Worm (Caenorhabditis elegans) whole organism, late embryonic: ENCODE data around the gene sre-41.

Experiments used
- C08G9.2 ChIP-seq: sonication (generic microtip); optimal IDR thresholded peaks from 2 replicates; lab custom pipeline; 2016; ENCODE audit warnings: mild to moderate bottlenecking, missing genetic modification characterization, moderate library complexity, missing compliant biosample characterization
- K02D7.2 ChIP-seq: sonication (generic microtip); optimal IDR thresholded peaks from 2 replicates; lab custom pipeline; 2017; ENCODE audit warnings: mild to moderate bottlenecking, missing genetic modification characterization, missing compliant biosample characterization
- T23F11.4 ChIP-seq: fragments of 200-800 bp; sonication (Bioruptor generic); optimal IDR thresholded peaks from 2 replicates; lab custom pipeline; 2018; ENCODE audit warnings: mild to moderate bottlenecking, missing genetic modification characterization, missing compliant biosample characterization
- ama-1 ChIP-seq: fragments of 150-350 bp; optimal IDR thresholded peaks from 2 replicates; lab custom pipeline; 2014
- ceh-14 ChIP-seq: sonication (generic microtip); optimal IDR thresholded peaks from 2 replicates; lab custom pipeline; 2016; ENCODE audit warnings: missing genotype, missing genetic modification characterization, missing compliant biosample characterization
- ceh-19 ChIP-seq: fragments of 200-800 bp; sonication (Bioruptor generic); optimal IDR thresholded peaks from 2 replicates; lab custom pipeline; 2018; ENCODE audit warnings: mild to moderate bottlenecking, missing genetic modification characterization, missing compliant biosample characterization
- ceh-2 ChIP-seq: sonication (generic microtip); optimal IDR thresholded peaks from 2 replicates; lab custom pipeline; 2016; ENCODE audit warnings: missing genotype, missing genetic modification characterization, missing compliant biosample characterization
- ceh-24 ChIP-seq: sonication (generic microtip); optimal IDR thresholded peaks from 2 replicates; lab custom pipeline; 2016; ENCODE audit warnings: mild to moderate bottlenecking, missing genetic modification characterization, missing compliant biosample characterization
- ceh-34 ChIP-seq: sonication (generic microtip); optimal IDR thresholded peaks from 2 replicates; lab custom pipeline; 2016; ENCODE audit warnings: mild to moderate bottlenecking, missing genetic modification characterization, missing compliant biosample characterization
- ceh-45 ChIP-seq: fragments of 200-800 bp; sonication (Bioruptor generic); IDR thresholded peaks from 2 replicates; pipeline ENCODE4 v1.3.6; 2022; ENCODE audit warnings: missing genetic modification reagents, missing genetic modification characterization, missing compliant biosample characterization
- ceh-48 ChIP-seq: sonication (generic microtip); optimal IDR thresholded peaks from 2 replicates; lab custom pipeline; 2016; ENCODE audit warnings: missing genetic modification characterization, inconsistent platforms, missing compliant biosample characterization
- ceh-6 ChIP-seq: fragments of 200-800 bp; sonication (Bioruptor generic); optimal IDR thresholded peaks from 2 replicates; lab custom pipeline; 2018; ENCODE audit warnings: mild to moderate bottlenecking, missing genetic modification characterization, missing compliant biosample characterization
- ceh-9 ChIP-seq: sonication (generic microtip); optimal IDR thresholded peaks from 2 replicates; lab custom pipeline; 2016; ENCODE audit warnings: mild to moderate bottlenecking, missing genetic modification characterization, inconsistent platforms, missing compliant biosample characterization
- dmd-4 ChIP-seq: sonication (generic microtip); optimal IDR thresholded peaks from 2 replicates; lab custom pipeline; 2016; ENCODE audit warnings: borderline replicate concordance, missing genetic modification characterization, missing compliant biosample characterization
- dve-1 ChIP-seq: sonication (generic microtip); optimal IDR thresholded peaks from 2 replicates; lab custom pipeline; 2017; ENCODE audit warnings: antibody characterized with exemption, mild to moderate bottlenecking, missing genetic modification characterization, missing compliant biosample characterization
- elt-4 ChIP-seq: sonication (generic microtip); optimal IDR thresholded peaks from 2 replicates; lab custom pipeline; 2016; ENCODE audit warnings: missing genetic modification characterization, missing compliant biosample characterization
- ets-4 ChIP-seq: sonication (generic microtip); optimal IDR thresholded peaks from 2 replicates; lab custom pipeline; 2016; ENCODE audit warnings: missing genetic modification characterization, missing compliant biosample characterization
- eyg-1 ChIP-seq: sonication (generic microtip); optimal IDR thresholded peaks from 2 replicates; lab custom pipeline; 2016; ENCODE audit warnings: missing genotype, missing genetic modification characterization, missing compliant biosample characterization
- fkh-6 ChIP-seq: sonication (generic microtip); optimal IDR thresholded peaks from 2 replicates; lab custom pipeline; 2016; ENCODE audit warnings: missing genetic modification characterization, missing compliant biosample characterization
- hlh-30 ChIP-seq: sonication (generic microtip); optimal IDR thresholded peaks from 2 replicates; lab custom pipeline; 2017; ENCODE audit warnings: antibody characterized with exemption, missing genetic modification characterization, missing compliant biosample characterization; ENCODE audit not compliant: insufficient read depth
- hlh-6 ChIP-seq: sonication (generic microtip); optimal IDR thresholded peaks from 2 replicates; lab custom pipeline; 2016; ENCODE audit warnings: missing genotype, missing genetic modification characterization, missing compliant biosample characterization
- lim-6 ChIP-seq: sonication (generic microtip); optimal IDR thresholded peaks from 2 replicates; lab custom pipeline; 2016; ENCODE audit warnings: missing genetic modification characterization, missing compliant biosample characterization
- madf-2 ChIP-seq: sonication (generic microtip); optimal IDR thresholded peaks from 2 replicates; lab custom pipeline; 2017; ENCODE audit warnings: missing genetic modification characterization, missing compliant biosample characterization
- nhr-11 ChIP-seq: fragments of 150-350 bp; optimal IDR thresholded peaks from 2 replicates; lab custom pipeline; 2014; ENCODE audit warnings: missing biosample characterization, missing genetic modification characterization
- nhr-232 ChIP-seq: sonication (generic microtip); optimal IDR thresholded peaks from 2 replicates; lab custom pipeline; 2016; ENCODE audit warnings: missing genetic modification characterization, missing compliant biosample characterization
- pat-9 ChIP-seq: fragments of 200-800 bp; sonication (Bioruptor generic); optimal IDR thresholded peaks from 2 replicates; lab custom pipeline; 2018; ENCODE audit warnings: mild to moderate bottlenecking, missing genetic modification characterization, moderate library complexity, missing compliant biosample characterization
- pax-1 ChIP-seq: fragments of 150-350 bp; optimal IDR thresholded peaks from 2 replicates; lab custom pipeline; 2014; ENCODE audit warnings: missing biosample characterization, missing genetic modification characterization
- pha-2 ChIP-seq: sonication (generic microtip); optimal IDR thresholded peaks from 2 replicates; lab custom pipeline; 2017; ENCODE audit warnings: mild to moderate bottlenecking, missing genetic modification characterization, missing compliant biosample characterization
- pha-4 ChIP-seq: fragments of 150-350 bp; optimal IDR thresholded peaks from 2 replicates; lab custom pipeline; 2018; ENCODE audit warnings: missing biosample characterization, missing genetic modification reagents, missing genetic modification characterization
- rnt-1 ChIP-seq: sonication (generic microtip); optimal IDR thresholded peaks from 2 replicates; lab custom pipeline; 2016; ENCODE audit warnings: missing genetic modification characterization, missing compliant biosample characterization
- sox-4 ChIP-seq: sonication (generic microtip); optimal IDR thresholded peaks from 2 replicates; lab custom pipeline; 2017; ENCODE audit warnings: mild to moderate bottlenecking, missing genetic modification characterization, inconsistent platforms, missing compliant biosample characterization
- syd-9 ChIP-seq: sonication (generic microtip); optimal IDR thresholded peaks from 2 replicates; lab custom pipeline; 2016; ENCODE audit warnings: mild to moderate bottlenecking, missing genetic modification characterization, moderate library complexity, missing compliant biosample characterization
- unc-3 ChIP-seq, 2 experiments: fragments of 200-800 bp in 1 of 2; sonication (Bioruptor generic) in 1 of 2; sonication (generic microtip) in 1 of 2; conservative IDR thresholded peaks in 1 of 2; optimal IDR thresholded peaks in 1 of 2; 2 replicates each; pipeline versions ENCODE4 v1.3.6 to Lab custom; 2016 to 2022; ENCODE audit warnings: missing compliant biosample characterization in 2 of 2, missing genetic modification characterization in 2 of 2, missing genetic modification reagents in 1 of 2
- zip-5 ChIP-seq: sonication (generic microtip); optimal IDR thresholded peaks from 2 replicates; lab custom pipeline; 2016; ENCODE audit warnings: missing genetic modification characterization, missing compliant biosample characterization
- ztf-16 ChIP-seq: sonication (generic microtip); optimal IDR thresholded peaks from 2 replicates; lab custom pipeline; 2017; ENCODE audit warnings: missing genetic modification characterization, missing compliant biosample characterization

sre-41 gene

ce11 chrII:12408717-12409116, 20.6 kb downstream of the sre-41 start, which contains the start of gene sre-31:
sre-31 (minus strand) TSS chrII:12408817.
- no peak for TF ChIP-seq ama-1 (lab: Kevin White, UChicago)
- no peak for TF ChIP-seq dve-1 (tag; lab: Kevin White, UChicago)
- no peak for TF ChIP-seq sox-4 (tag; lab: Kevin White, UChicago)
- no peak for TF ChIP-seq ceh-6 (GFP tag; lab: Kevin White, UChicago)
- TF ChIP-seq madf-2 (tag; lab: Kevin White, UChicago), result no peak
- TF ChIP-seq rnt-1 (tag; lab: Kevin White, UChicago), result no peak
- no peak for TF ChIP-seq ztf-16 (tag; lab: Kevin White, UChicago)
- no peak for TF ChIP-seq ceh-45
- TF ChIP-seq eyg-1 (tag; lab: Kevin White, UChicago), result no peak
- TF ChIP-seq ceh-9 (tag; lab: Kevin White, UChicago), result no peak

- TF ChIP-seq unc-3 (GFP tag; conservative IDR thresholded peaks at IDR 0.05; lab: Robert Waterston, UW), result no peak
- no peak for TF ChIP-seq unc-3 (tag; optimal IDR thresholded peaks at IDR 0.05; lab: Kevin White, UChicago)
- TF ChIP-seq hlh-6 (tag; lab: Kevin White, UChicago), result no peak
- no peak for TF ChIP-seq pha-4
- TF ChIP-seq ceh-19 (GFP tag; lab: Kevin White, UChicago), result no peak
- no peak for TF ChIP-seq pat-9
- no peak for TF ChIP-seq C08G9.2
- no peak for TF ChIP-seq T23F11.4 (GFP tag; lab: Kevin White, UChicago)
- no peak for TF ChIP-seq zip-5 (tag; lab: Kevin White, UChicago)
- no peak for TF ChIP-seq madf-2 (tag; lab: Kevin White, UChicago)
- TF ChIP-seq ceh-2 (tag; lab: Kevin White, UChicago), result no peak
- no peak for TF ChIP-seq pha-2 (tag; lab: Kevin White, UChicago)
- no peak for TF ChIP-seq elt-4 (tag; lab: Kevin White, UChicago)
- no peak for TF ChIP-seq ceh-14 (tag; lab: Kevin White, UChicago)
- no peak for TF ChIP-seq ama-1 (lab: Kevin White, UChicago)
- TF ChIP-seq hlh-30 (tag; lab: Kevin White, UChicago), result no peak
- TF ChIP-seq lim-6 (tag; lab: Kevin White, UChicago), result no peak
- no peak for TF ChIP-seq ceh-34
- TF ChIP-seq nhr-232 (tag; lab: Kevin White, UChicago), result no peak
- no peak for TF ChIP-seq fkh-6 (tag; lab: Kevin White, UChicago)
- no peak for TF ChIP-seq ceh-48 (tag; lab: Kevin White, UChicago)
These were observed 22.0 kb downstream of the sre-41 start, which contains the start of gene F57G9.3 for ce11 chrII:12410107-12410506. F57G9.3 (minus strand) TSS chrII:12410207.

- TF ChIP-seq lim-6 (tag; lab: Kevin White, UChicago), result no peak
- no peak for TF ChIP-seq nhr-11
- TF ChIP-seq ceh-14 (tag; lab: Kevin White, UChicago), result no peak
These were observed 24.3 kb downstream of the sre-41 start, which contains the start of gene Y57A10C.1 for ce11 chrII:12412417-12412816. Y57A10C.1 (minus strand) TSS chrII:12412517.

ce11 chrII:12414805-12415204, 26.7 kb downstream of the sre-41 start, which contains the start of gene Y57A10C.11:
Y57A10C.11 (minus strand) TSS chrII:12414905.
- TF ChIP-seq unc-3 (GFP tag; conservative IDR thresholded peaks at IDR 0.05; lab: Robert Waterston, UW) (no peak), unc-3 (tag; optimal IDR thresholded peaks at IDR 0.05; lab: Kevin White, UChicago) (no peak), hlh-6 (tag; lab: Kevin White, UChicago) (no peak), ceh-34 (no peak), fkh-6 (tag; lab: Kevin White, UChicago) (no peak), dmd-4 (no peak), ceh-24 (tag; lab: Kevin White, UChicago) (no peak), K02D7.2 (tag; lab: Kevin White, UChicago) (no peak), sox-4 (tag; lab: Kevin White, UChicago) (no peak), syd-9 (no peak), ets-4 (tag; lab: Kevin White, UChicago) (no peak), pax-1 (no peak)
- TF ChIP-seq, all 69 proteins: peak for 0
